Worm (Caenorhabditis elegans) whole organism, mixed stage, embryonic: Measurements from ENCODE around the gene ZK856.16.

Source experiments
- M03D4.4 ChIP-seq: sonication (generic microtip); optimal IDR thresholded peaks from 2 replicates; lab custom pipeline; 2017; ENCODE audit warnings: mild to moderate bottlenecking, missing genetic modification characterization, missing compliant biosample characterization
- ceh-39 ChIP-seq: fragments of 150-350 bp; optimal IDR thresholded peaks from 2 replicates; lab custom pipeline; 2014; ENCODE audit warnings: missing biosample characterization, missing genetic modification characterization
- ceh-43 ChIP-seq: fragments of 200-800 bp; sonication (Bioruptor generic); optimal IDR thresholded peaks from 2 replicates; lab custom pipeline; 2018; ENCODE audit warnings: mild to moderate bottlenecking, missing genetic modification characterization, moderate library complexity, missing compliant biosample characterization
- ces-1 ChIP-seq: fragments of 150-350 bp; optimal IDR thresholded peaks from 2 replicates; lab custom pipeline; 2014; ENCODE audit warnings: missing biosample characterization, missing genetic modification reagents, missing genetic modification characterization
- cnd-1 ChIP-seq: fragments of 200-800 bp; sonication (Bioruptor generic); optimal IDR thresholded peaks from 2 replicates; lab custom pipeline; 2018; ENCODE audit warnings: mild to moderate bottlenecking, missing genetic modification characterization, missing compliant biosample characterization
- drap-1 ChIP-seq: fragments of 200-800 bp; sonication (Bioruptor generic); optimal IDR thresholded peaks from 3 replicates; lab custom pipeline; 2018; ENCODE audit warnings: mild to moderate bottlenecking, missing genetic modification characterization, missing compliant biosample characterization
- elt-1 ChIP-seq: sonication (generic microtip); optimal IDR thresholded peaks from 2 replicates; lab custom pipeline; 2017; ENCODE audit warnings: missing genetic modification characterization, mild to moderate bottlenecking, missing compliant biosample characterization, antibody characterized with exemption, moderate library complexity, borderline replicate concordance; ENCODE audit not compliant: insufficient read depth
- elt-3 ChIP-seq: fragments of 150-350 bp; optimal IDR thresholded peaks from 2 replicates; lab custom pipeline; 2014; ENCODE audit warnings: missing biosample characterization, missing genetic modification characterization
- flh-1 ChIP-seq: fragments of 200-800 bp; sonication (Bioruptor generic); optimal IDR thresholded peaks from 2 replicates; lab custom pipeline; 2018; ENCODE audit warnings: mild to moderate bottlenecking, missing genetic modification characterization, moderate library complexity, missing compliant biosample characterization
- ham-2 ChIP-seq: fragments of 200-800 bp; sonication (Bioruptor generic); optimal IDR thresholded peaks from 2 replicates; lab custom pipeline; 2018; ENCODE audit warnings: mild to moderate bottlenecking, missing genetic modification characterization, missing compliant biosample characterization
- hlh-1 ChIP-seq: fragments of 150-350 bp; optimal IDR thresholded peaks from 2 replicates; lab custom pipeline; 2014; ENCODE audit warnings: missing biosample characterization, missing genetic modification reagents, missing genetic modification characterization
- lin-13 ChIP-seq: fragments of 150-350 bp; optimal IDR thresholded peaks from 2 replicates; lab custom pipeline; 2014; ENCODE audit warnings: missing biosample characterization, missing genetic modification characterization
- lin-32 ChIP-seq: fragments of 200-800 bp; sonication (Bioruptor generic); optimal IDR thresholded peaks from 2 replicates; lab custom pipeline; 2018; ENCODE audit warnings: mild to moderate bottlenecking, missing genetic modification characterization, missing compliant biosample characterization
- lsy-2 ChIP-seq: fragments of 150-350 bp; optimal IDR thresholded peaks from 2 replicates; lab custom pipeline; 2014; ENCODE audit warnings: missing biosample characterization, missing genetic modification characterization
- mab-5 ChIP-seq: fragments of 150-350 bp; optimal IDR thresholded peaks from 2 replicates; lab custom pipeline; 2014; ENCODE audit warnings: missing biosample characterization, missing genetic modification characterization
- mep-1 ChIP-seq: fragments of 150-350 bp; optimal IDR thresholded peaks from 2 replicates; lab custom pipeline; 2017; ENCODE audit warnings: missing biosample characterization, missing genetic modification reagents, missing genetic modification characterization, inconsistent platforms
- mls-2 ChIP-seq: sonication (generic microtip); optimal IDR thresholded peaks from 2 replicates; lab custom pipeline; 2016; ENCODE audit warnings: mild to moderate bottlenecking, missing genetic modification characterization, moderate library complexity, missing compliant biosample characterization
- nhr-12 ChIP-seq: fragments of 150-350 bp; optimal IDR thresholded peaks from 2 replicates; lab custom pipeline; 2014; ENCODE audit warnings: missing biosample characterization, missing genetic modification characterization
- nhr-2 ChIP-seq: fragments of 150-350 bp; optimal IDR thresholded peaks from 2 replicates; lab custom pipeline; 2014; ENCODE audit warnings: missing biosample characterization, missing genetic modification characterization
- nhr-237 ChIP-seq: fragments of 150-350 bp; optimal IDR thresholded peaks from 2 replicates; lab custom pipeline; 2014; ENCODE audit warnings: missing biosample characterization, missing genetic modification characterization
- nhr-28 ChIP-seq: fragments of 150-350 bp; optimal IDR thresholded peaks from 2 replicates; lab custom pipeline; 2014; ENCODE audit warnings: missing biosample characterization, missing genetic modification characterization
- nhr-76 ChIP-seq: sonication (generic microtip); optimal IDR thresholded peaks from 2 replicates; lab custom pipeline; 2017; ENCODE audit warnings: missing biosample characterization, missing genetic modification characterization
- pha-4 ChIP-seq: fragments of 150-350 bp; optimal IDR thresholded peaks from 2 replicates; lab custom pipeline; 2018; ENCODE audit warnings: missing biosample characterization, missing genetic modification reagents, missing genetic modification characterization
- snpc-4 ChIP-seq: fragments of 150-350 bp; optimal IDR thresholded peaks from 2 replicates; lab custom pipeline; 2014; ENCODE audit warnings: missing biosample characterization, missing genetic modification characterization
- sptf-1 ChIP-seq: sonication (generic microtip); optimal IDR thresholded peaks from 2 replicates; lab custom pipeline; 2017; ENCODE audit warnings: mild to moderate bottlenecking, missing genetic modification characterization, moderate library complexity, missing compliant biosample characterization
- unc-120 ChIP-seq: sonication (generic microtip); optimal IDR thresholded peaks from 2 replicates; lab custom pipeline; 2017; ENCODE audit warnings: missing genetic modification characterization, missing compliant biosample characterization; ENCODE audit not compliant: poor library complexity, severe bottlenecking
- unc-39 ChIP-seq: fragments of 150-350 bp; optimal IDR thresholded peaks from 2 replicates; lab custom pipeline; 2014; ENCODE audit warnings: missing biosample characterization, missing genetic modification characterization
- unc-62 ChIP-seq: fragments of 150-350 bp; optimal IDR thresholded peaks from 2 replicates; lab custom pipeline; 2014; ENCODE audit warnings: missing biosample characterization, missing genetic modification reagents, missing genetic modification characterization
- zip-8 ChIP-seq: fragments of 150-350 bp; optimal IDR thresholded peaks from 2 replicates; lab custom pipeline; 2014; ENCODE audit warnings: missing biosample characterization, missing genetic modification characterization
- ztf-11 ChIP-seq: fragments of 150-350 bp; optimal IDR thresholded peaks from 2 replicates; lab custom pipeline; 2014; ENCODE audit warnings: missing biosample characterization, missing genetic modification characterization

Gene ZK856.16

DNA sequence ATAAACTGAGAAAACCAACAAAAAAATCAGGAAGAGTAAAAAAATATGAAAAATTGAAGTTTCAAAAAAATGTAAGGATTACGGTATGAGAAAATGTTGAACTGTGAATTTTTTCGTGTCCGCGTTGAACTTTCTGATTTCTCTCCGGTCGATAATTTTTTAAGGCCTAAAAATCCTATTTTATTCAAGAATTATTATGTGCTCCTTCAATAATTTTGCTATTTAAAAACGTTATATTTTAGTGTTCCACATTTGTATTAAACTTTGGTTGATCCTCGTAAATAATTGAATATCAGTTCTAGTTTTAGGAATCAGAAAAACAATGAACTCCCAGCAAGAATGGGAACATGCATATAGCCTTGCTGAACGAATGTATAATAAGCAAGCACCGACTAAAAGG is 7.2 kb upstream of the ZK856.16 start, which contains the start of gene hpo-40:
hpo-40 (plus strand) TSS at position 301 of the 400 bp plus-strand sequence.
- TF ChIP-seq M03D4.4 (no peak), unc-62 (GFP tag; lab: Kevin White, UChicago) (no peak), unc-120 (tag; lab: Kevin White, UChicago) (no peak), mls-2 (no peak), lin-32 (GFP tag; lab: Kevin White, UChicago) (no peak), nhr-237 (tag; lab: Kevin White, UChicago) (no peak), flh-1 (GFP tag; lab: Kevin White, UChicago) (no peak), elt-1 (tag; lab: Kevin White, UChicago) (no peak), cnd-1 (no peak), lin-13 (tag; lab: Kevin White, UChicago) (no peak), ceh-43 (GFP tag; lab: Kevin White, UChicago) (no peak), zip-8 (tag; lab: Kevin White, UChicago) (no peak), sptf-1 (tag; lab: Kevin White, UChicago) (no peak), hlh-1 (no peak), drap-1 (GFP tag; lab: Kevin White, UChicago) (no peak), ham-2 (GFP tag; lab: Kevin White, UChicago) (no peak), elt-3 (tag; lab: Kevin White, UChicago) (no peak), nhr-28 (tag; lab: Kevin White, UChicago) (no peak), ceh-39 (tag; lab: Kevin White, UChicago) (no peak)

DNA sequence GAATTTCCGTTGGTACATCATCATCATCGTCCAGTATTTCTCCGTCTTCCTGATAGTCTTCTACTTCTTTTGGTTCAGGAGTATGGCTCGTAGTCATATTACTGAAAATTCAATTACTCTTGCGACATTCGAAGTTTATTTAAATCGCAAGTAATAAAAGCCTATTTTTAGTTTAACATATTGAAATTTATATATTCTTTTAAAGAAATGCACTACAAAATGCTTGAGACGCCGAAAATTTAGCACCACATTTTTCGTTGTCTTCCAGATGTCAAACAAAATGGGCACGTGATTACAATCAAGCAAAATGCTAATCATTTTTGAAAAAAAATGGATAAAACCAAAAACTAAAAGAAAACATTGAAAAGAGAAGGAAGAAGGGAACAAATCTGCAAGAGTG is 6.6 kb upstream of the ZK856.16 start, which contains the start of gene zhit-3:
zhit-3 (minus strand) TSS at position 101 of the 400 bp plus-strand sequence.
- TF ChIP-seq nhr-76: no peak
- TF ChIP-seq nhr-12 (tag; lab: Kevin White, UChicago): no peak
- TF ChIP-seq lsy-2: no peak
- no peak for TF ChIP-seq pha-4 (tag; lab: Kevin White, UChicago)

DNA sequence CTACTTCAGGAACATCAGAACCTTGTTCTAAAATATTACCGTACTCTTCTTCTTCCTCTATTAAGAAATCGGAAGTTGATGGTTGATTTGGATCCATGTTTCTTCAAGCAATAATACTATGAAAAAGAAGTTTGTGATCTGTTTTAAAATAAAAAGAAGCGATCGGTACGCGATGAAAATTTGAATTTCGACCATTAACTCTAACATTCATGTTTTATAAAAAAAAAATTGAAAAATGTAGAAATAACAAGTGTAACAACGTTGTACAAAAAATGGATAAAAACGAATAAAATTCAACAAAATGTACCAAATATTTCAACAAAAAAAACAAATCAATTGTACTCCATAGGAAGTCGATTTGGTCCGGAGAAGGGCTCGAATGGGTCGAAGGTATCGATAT is 4.9 kb upstream of the ZK856.16 start, which contains the start of gene tftc-3:
tftc-3 (minus strand) TSS at position 101 of the 400 bp plus-strand sequence.
- TF ChIP-seq pha-4 (tag; lab: Kevin White, UChicago) (no peak), elt-1 (tag; lab: Kevin White, UChicago) (no peak), unc-39 (no peak), cnd-1 (no peak), ztf-11 (tag; lab: Kevin White, UChicago) (no peak), snpc-4 (no peak), mep-1 (no peak), ceh-39 (tag; lab: Kevin White, UChicago) (no peak), M03D4.4 (no peak), unc-62 (GFP tag; lab: Kevin White, UChicago) (no peak), nhr-2 (tag; lab: Kevin White, UChicago) (no peak), ces-1 (GFP tag; lab: Kevin White, UChicago) (no peak), mls-2 (no peak), nhr-28 (tag; lab: Kevin White, UChicago) (no peak), sptf-1 (tag; lab: Kevin White, UChicago) (no peak), mab-5 (tag; lab: Kevin White, UChicago) (no peak), ham-2 (GFP tag; lab: Kevin White, UChicago) (no peak)
- TF ChIP-seq, all 35 proteins: peak for 0

DNA sequence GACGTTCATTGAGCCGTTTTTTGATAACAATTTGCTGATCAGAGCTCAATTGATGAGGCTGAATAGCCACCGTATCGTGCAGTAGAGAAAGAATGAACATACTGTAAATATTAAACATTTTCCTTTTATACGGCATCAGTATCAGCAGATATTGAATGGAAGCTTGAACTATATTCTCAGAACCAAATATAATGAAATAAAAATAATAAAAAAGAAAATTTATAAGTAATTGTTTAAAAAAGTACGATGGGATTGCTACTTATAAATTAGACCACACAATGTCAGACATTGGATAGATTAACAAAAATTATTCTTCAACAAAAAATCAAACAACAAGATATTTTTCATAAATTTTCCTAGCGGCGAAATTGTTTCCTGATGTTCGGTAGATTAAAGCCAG is 1.1 kb upstream of the ZK856.16 start, which contains the start of gene rpc-25:
rpc-25 (minus strand) TSS at position 101 of the 400 bp plus-strand sequence.
- no peak for TF ChIP-seq mep-1
- TF ChIP-seq hlh-1: no peak
- no peak for TF ChIP-seq M03D4.4
- TF ChIP-seq mab-5 (tag; lab: Kevin White, UChicago): no peak
- no peak for TF ChIP-seq ceh-39 (tag; lab: Kevin White, UChicago)
- no peak for TF ChIP-seq unc-120 (tag; lab: Kevin White, UChicago)

DNA sequence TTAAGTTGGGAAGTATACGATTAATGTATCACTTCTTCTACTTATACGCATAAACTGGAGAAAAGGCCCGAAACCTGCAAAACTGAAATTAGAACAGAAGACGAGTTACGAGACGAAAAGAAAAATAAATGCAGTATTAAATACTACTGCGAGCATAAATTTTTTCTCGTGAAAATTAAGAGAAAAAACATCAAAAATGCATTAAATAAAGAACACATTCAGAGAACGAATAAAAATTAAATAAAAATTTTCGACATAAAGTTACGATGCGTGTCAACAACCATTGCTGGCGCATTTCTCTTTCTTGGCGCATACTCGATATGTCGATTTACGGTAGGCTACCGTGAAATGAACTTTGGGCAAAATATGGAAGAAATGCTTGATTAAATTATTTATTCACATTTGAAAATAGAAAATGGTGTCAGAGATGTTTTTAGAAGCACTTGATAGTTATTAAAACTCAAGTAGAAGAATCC is 482 bp downstream of the ZK856.16 start, which contains the start of the genes ZK856.19 and ZK856.11:
ZK856.19 (minus strand) TSS at position 51 of the 476 bp plus-strand sequence.
ZK856.11 (minus strand) TSS at position 76 of the 476 bp plus-strand sequence.
- TF ChIP-seq hlh-1: no peak
- no peak for TF ChIP-seq nhr-2 (tag; lab: Kevin White, UChicago)
- TF ChIP-seq mls-2: no peak
- peak; percentile 37 for TF ChIP-seq pha-4 (tag; lab: Kevin White, UChicago)
- peak; percentile 65 for TF ChIP-seq unc-120 (tag; lab: Kevin White, UChicago)
- TF ChIP-seq unc-39: no peak
- no peak for TF ChIP-seq lin-13 (tag; lab: Kevin White, UChicago)
- peak; percentile 62 for TF ChIP-seq lsy-2
- TF ChIP-seq mab-5 (tag; lab: Kevin White, UChicago): no peak
